Fruit fly (Drosophila melanogaster) whole organism, prepupa: Measurements from ENCODE around the gene Osi7.

Experiments used
- CG6854 ChIP-seq: fragments of 200-800 bp; sonication (Bioruptor generic); optimal IDR thresholded peaks from 2 replicates; lab custom pipeline; 2017; ENCODE audit warnings: missing biosample characterization, mild to moderate bottlenecking, missing genetic modification characterization
- Sox14 ChIP-seq: fragments of 200-800 bp; sonication (Bioruptor generic); optimal IDR thresholded peaks from 3 replicates; lab custom pipeline; 2016; ENCODE audit warnings: missing biosample characterization, missing genetic modification characterization
- lz ChIP-seq: fragments of 200-800 bp; sonication (Bioruptor generic); optimal IDR thresholded peaks from 3 replicates; lab custom pipeline; 2016; ENCODE audit warnings: missing biosample characterization, missing genetic modification characterization
- pdm3 ChIP-seq: fragments of 200-800 bp; sonication (Bioruptor generic); optimal IDR thresholded peaks from 3 replicates; lab custom pipeline; 2016; ENCODE audit warnings: missing biosample characterization, missing genetic modification characterization

DNA sequence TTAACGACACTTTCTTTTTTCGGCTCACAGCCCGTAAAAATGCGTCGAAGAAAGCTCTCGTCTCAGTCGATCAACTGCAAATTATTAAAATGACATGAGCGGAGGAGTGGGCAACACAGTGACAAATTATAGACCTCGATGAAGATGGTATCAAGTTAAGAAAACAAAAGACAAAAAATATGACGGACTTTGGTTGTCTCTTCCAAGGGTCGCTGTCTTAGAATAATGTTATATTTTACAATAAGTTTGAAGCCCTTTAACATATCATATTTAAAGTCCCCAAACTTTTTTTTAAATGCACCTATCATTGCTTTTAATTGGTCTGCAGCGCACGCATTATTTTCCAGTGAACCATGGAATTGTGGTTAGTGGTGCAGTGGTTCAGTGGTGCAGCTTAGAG, 49.1 kb upstream of the Osi7 start:
- TF ChIP-seq Sox14 (no peak), pdm3 (GFP tag; lab: Kevin White, UChicago) (peak; percentile 12), CG6854 (no peak), lz (GFP tag; lab: Kevin White, UChicago) (no peak)
